Worm (Caenorhabditis elegans) whole organism, L1 larva: ENCODE data around the gene Y37A1A.2.

Source experiments
- C04F5.9 ChIP-seq: sonication (generic microtip); optimal IDR thresholded peaks from 2 replicates; lab custom pipeline; 2016; ENCODE audit warnings: missing genetic modification characterization, missing compliant biosample characterization
- F16B12.6 ChIP-seq: fragments of 150-350 bp; optimal IDR thresholded peaks from 2 replicates; lab custom pipeline; 2014; ENCODE audit warnings: missing biosample characterization, missing genetic modification characterization
- alr-1 ChIP-seq: fragments of 200-800 bp; sonication (Bioruptor generic); optimal IDR thresholded peaks from 2 replicates; lab custom pipeline; 2018; ENCODE audit warnings: borderline replicate concordance, mild to moderate bottlenecking, missing genetic modification characterization, missing compliant biosample characterization
- ama-1 ChIP-seq: fragments of 150-350 bp; optimal IDR thresholded peaks from 2 replicates; lab custom pipeline; 2014
- ceh-63 ChIP-seq: fragments of 200-800 bp; sonication (Bioruptor generic); optimal IDR thresholded peaks from 2 replicates; lab custom pipeline; 2018; ENCODE audit warnings: mild to moderate bottlenecking, missing genetic modification characterization, missing compliant biosample characterization
- ceh-8 ChIP-seq: fragments of 200-800 bp; sonication (Bioruptor generic); optimal IDR thresholded peaks from 2 replicates; lab custom pipeline; 2018; ENCODE audit warnings: mild to moderate bottlenecking, missing genetic modification characterization, moderate library complexity, missing compliant biosample characterization
- ceh-88 ChIP-seq: fragments of 200-800 bp; sonication (Bioruptor generic); IDR thresholded peaks from 2 replicates; pipeline ENCODE4 v1.3.6; 2022; ENCODE audit warnings: missing genetic modification characterization, missing compliant biosample characterization
- efl-3 ChIP-seq: fragments of 200-800 bp; sonication (Bioruptor generic); optimal IDR thresholded peaks from 2 replicates; lab custom pipeline; 2018; ENCODE audit warnings: mild to moderate bottlenecking, missing genetic modification characterization, missing compliant biosample characterization
- elt-2 ChIP-seq: sonication (generic microtip); optimal IDR thresholded peaks from 2 replicates; lab custom pipeline; 2016; ENCODE audit warnings: missing genetic modification characterization, mild to moderate bottlenecking, inconsistent platforms, missing compliant biosample characterization, missing genetic modification reagents
- elt-3 ChIP-seq, 6 experiments: fragments of 150-350 bp in 1 of 6; sonication (generic microtip); optimal IDR thresholded peaks; 2 replicates each; lab custom pipeline; 2017 to 2018; ENCODE audit warnings: missing biosample characterization in 6 of 6, missing genetic modification characterization in 6 of 6, inconsistent platforms in 1 of 6
- ets-5 ChIP-seq: fragments of 200-800 bp; sonication (Bioruptor generic); IDR thresholded peaks from 2 replicates; pipeline ENCODE4 v1.3.6; 2022; ENCODE audit warnings: missing genetic modification characterization, missing compliant biosample characterization
- fkh-10 ChIP-seq: sonication (generic microtip); optimal IDR thresholded peaks from 2 replicates; lab custom pipeline; 2017; ENCODE audit warnings: missing biosample characterization, missing genetic modification reagents, missing genetic modification characterization
- fkh-4 ChIP-seq: sonication (generic microtip); optimal IDR thresholded peaks from 2 replicates; lab custom pipeline; 2016; ENCODE audit warnings: missing compliant biosample characterization, missing genetic modification characterization, borderline replicate concordance
- fos-1 ChIP-seq: fragments of 150-350 bp; optimal IDR thresholded peaks from 2 replicates; lab custom pipeline; 2014; ENCODE audit warnings: missing biosample characterization, missing genetic modification characterization
- grh-1 ChIP-seq: fragments of 200-800 bp; sonication (Bioruptor generic); IDR thresholded peaks from 2 replicates; pipeline ENCODE4 v1.3.6; 2022; ENCODE audit warnings: missing genetic modification reagents, missing genetic modification characterization, missing compliant biosample characterization
- hlh-17 ChIP-seq: fragments of 200-800 bp; sonication (Bioruptor generic); optimal IDR thresholded peaks from 2 replicates; lab custom pipeline; 2018; ENCODE audit warnings: missing genetic modification characterization, mild to moderate bottlenecking, missing compliant biosample characterization, moderate library complexity, borderline replicate concordance
- hlh-4 ChIP-seq: sonication (generic microtip); optimal IDR thresholded peaks from 2 replicates; lab custom pipeline; 2016; ENCODE audit warnings: mild to moderate bottlenecking, missing genetic modification characterization, missing compliant biosample characterization
- hpl-2 ChIP-seq: fragments of 150-350 bp; optimal IDR thresholded peaks from 2 replicates; lab custom pipeline; 2014; ENCODE audit warnings: missing biosample characterization, missing genetic modification reagents, missing genetic modification characterization
- irx-1 ChIP-seq: sonication (generic microtip); optimal IDR thresholded peaks from 2 replicates; lab custom pipeline; 2016; ENCODE audit warnings: missing genetic modification characterization, missing compliant biosample characterization
- isw-1 ChIP-seq: fragments of 200-800 bp; sonication (Bioruptor generic); IDR thresholded peaks from 2 replicates; pipeline ENCODE4 v1.3.6; 2022; ENCODE audit warnings: missing genetic modification characterization, missing compliant biosample characterization
- lin-13 ChIP-seq: fragments of 150-350 bp; optimal IDR thresholded peaks from 2 replicates; lab custom pipeline; 2014; ENCODE audit warnings: missing biosample characterization, missing genetic modification reagents, missing genetic modification characterization
- lin-35 ChIP-seq, 2 experiments: fragments of 150-350 bp; optimal IDR thresholded peaks; 2 replicates each; lab custom pipeline; 2014; ENCODE audit warnings: missing biosample characterization in 2 of 2, missing genetic modification characterization in 2 of 2, missing genetic modification reagents in 2 of 2
- lin-39 ChIP-seq: fragments of 150-350 bp; optimal IDR thresholded peaks from 2 replicates; lab custom pipeline; 2014; ENCODE audit warnings: missing biosample characterization, missing genetic modification reagents, missing genetic modification characterization
- lir-3 ChIP-seq: sonication (generic microtip); optimal IDR thresholded peaks from 2 replicates; lab custom pipeline; 2016; ENCODE audit warnings: mild to moderate bottlenecking, missing genetic modification characterization, moderate library complexity, missing compliant biosample characterization; ENCODE audit not compliant: poor library complexity
- mdl-1 ChIP-seq, 2 experiments: fragments of 150-350 bp; optimal IDR thresholded peaks; 2 replicates each; lab custom pipeline; 2014 to 2017; ENCODE audit warnings: missing biosample characterization in 2 of 2, missing genetic modification characterization in 2 of 2, inconsistent platforms in 1 of 2
- nhr-12 ChIP-seq: sonication (generic microtip); optimal IDR thresholded peaks from 2 replicates; lab custom pipeline; 2017; ENCODE audit warnings: missing biosample characterization, missing genetic modification characterization
- nhr-19 ChIP-seq: fragments of 200-800 bp; sonication (Bioruptor generic); conservative IDR thresholded peaks from 2 replicates; pipeline ENCODE4 v1.3.6; 2022; ENCODE audit warnings: missing genetic modification characterization, missing compliant biosample characterization
- nhr-237 ChIP-seq: fragments of 150-350 bp; optimal IDR thresholded peaks from 2 replicates; lab custom pipeline; 2014; ENCODE audit warnings: missing biosample characterization, missing genetic modification characterization
- nhr-47 ChIP-seq: sonication (generic microtip); optimal IDR thresholded peaks from 2 replicates; lab custom pipeline; 2016; ENCODE audit warnings: mild to moderate bottlenecking, missing genetic modification characterization, moderate library complexity, missing compliant biosample characterization
- nhr-71 ChIP-seq: sonication (generic microtip); optimal IDR thresholded peaks from 2 replicates; lab custom pipeline; 2016; ENCODE audit warnings: mild to moderate bottlenecking, missing genetic modification characterization, moderate library complexity, missing compliant biosample characterization
- nhr-77 ChIP-seq: fragments of 150-350 bp; optimal IDR thresholded peaks from 2 replicates; lab custom pipeline; 2014; ENCODE audit warnings: missing biosample characterization, missing genetic modification characterization
- nhr-84 ChIP-seq: sonication (generic microtip); optimal IDR thresholded peaks from 2 replicates; lab custom pipeline; 2017; ENCODE audit warnings: missing biosample characterization, missing genetic modification characterization
- nhr-85 ChIP-seq: sonication (generic microtip); peaks from one replicate; lab custom pipeline; 2016; ENCODE audit warnings: missing genetic modification characterization, inconsistent platforms, missing compliant biosample characterization
- pqm-1 ChIP-seq: sonication (generic microtip); optimal IDR thresholded peaks from 3 replicates; lab custom pipeline; 2017; ENCODE audit warnings: missing biosample characterization, missing genetic modification characterization
- rnt-1 ChIP-seq: sonication (generic microtip); optimal IDR thresholded peaks from 2 replicates; lab custom pipeline; 2016; ENCODE audit warnings: mild to moderate bottlenecking, missing genetic modification characterization, moderate library complexity, missing compliant biosample characterization
- skn-1 ChIP-seq: fragments of 150-350 bp; optimal IDR thresholded peaks from 2 replicates; lab custom pipeline; 2014; ENCODE audit warnings: missing biosample characterization, missing genetic modification characterization
- snu-23 ChIP-seq: sonication (generic microtip); optimal IDR thresholded peaks from 2 replicates; lab custom pipeline; 2016; ENCODE audit warnings: missing genetic modification characterization, missing compliant biosample characterization
- sox-4 ChIP-seq: sonication (generic microtip); optimal IDR thresholded peaks from 2 replicates; lab custom pipeline; 2016; ENCODE audit warnings: missing genetic modification characterization, missing compliant biosample characterization
- sup-37 ChIP-seq: fragments of 200-800 bp; sonication (Bioruptor generic); optimal IDR thresholded peaks from 2 replicates; lab custom pipeline; 2018; ENCODE audit warnings: mild to moderate bottlenecking, missing genetic modification characterization, missing compliant biosample characterization
- tbx-2 ChIP-seq: sonication (generic microtip); optimal IDR thresholded peaks from 2 replicates; lab custom pipeline; 2016; ENCODE audit warnings: missing genetic modification characterization, missing compliant biosample characterization
- tlp-1 ChIP-seq: fragments of 150-350 bp; optimal IDR thresholded peaks from 2 replicates; lab custom pipeline; 2014; ENCODE audit warnings: missing biosample characterization, missing genetic modification characterization
- unc-130 ChIP-seq: fragments of 150-350 bp; optimal IDR thresholded peaks from 2 replicates; lab custom pipeline; 2017; ENCODE audit warnings: missing biosample characterization, missing genetic modification characterization, inconsistent platforms
- unc-86 ChIP-seq: sonication (generic microtip); optimal IDR thresholded peaks from 2 replicates; lab custom pipeline; 2016; ENCODE audit warnings: missing genetic modification characterization, missing compliant biosample characterization
- vab-15 ChIP-seq: sonication (generic microtip); optimal IDR thresholded peaks from 2 replicates; lab custom pipeline; 2017; ENCODE audit warnings: missing genotype, mild to moderate bottlenecking, missing genetic modification characterization, missing compliant biosample characterization
- xbp-1 ChIP-seq: sonication (generic microtip); optimal IDR thresholded peaks from 2 replicates; lab custom pipeline; 2016; ENCODE audit warnings: missing genetic modification characterization, missing compliant biosample characterization
- zag-1 ChIP-seq: fragments of 150-350 bp; optimal IDR thresholded peaks from 2 replicates; lab custom pipeline; 2014; ENCODE audit warnings: missing biosample characterization, missing genetic modification characterization

Y37A1A.2 gene

DNA sequence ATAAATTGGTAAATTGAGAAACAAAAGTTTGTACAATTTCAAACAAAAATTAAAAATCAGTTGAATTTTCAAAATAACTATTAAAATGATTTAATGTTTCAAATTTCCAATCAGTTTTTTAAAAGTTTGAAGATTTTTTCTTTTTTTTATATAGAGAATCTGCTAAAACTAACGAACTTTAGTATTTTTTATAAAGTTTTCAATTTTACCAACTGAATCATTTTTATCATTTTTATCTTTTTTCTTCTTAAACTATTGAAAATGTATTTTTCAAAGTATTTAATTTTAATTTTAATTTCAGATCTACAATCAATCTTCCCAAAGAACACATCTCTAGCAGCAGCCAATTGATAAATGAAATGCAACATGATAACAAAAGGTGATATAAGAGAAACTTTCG lies 21.3 kb upstream of the Y37A1A.2 start, which contains the start of gene Y37A1A.4:
Gene Y37A1A.4 (plus strand): TSS at position 301 of the 400 bp plus-strand sequence.
- no peak for TF ChIP-seq vab-15 (tag; lab: Kevin White, UChicago)
- no peak for TF ChIP-seq hlh-4
- TF ChIP-seq tbx-2 (tag; lab: Kevin White, UChicago): no peak
- TF ChIP-seq ets-5: no peak
- no peak for TF ChIP-seq hlh-17 (GFP tag; lab: Kevin White, UChicago)
- TF ChIP-seq lin-13: no peak
- TF ChIP-seq unc-86 (tag; lab: Kevin White, UChicago): no peak
- no peak for TF ChIP-seq mdl-1 (tag; optimal IDR thresholded peaks at IDR 0.05; lab: Kevin White, UChicago)
- TF ChIP-seq skn-1 (tag; lab: Kevin White, UChicago): no peak
- no peak for TF ChIP-seq fos-1 (tag; lab: Kevin White, UChicago)
- TF ChIP-seq, all 84 proteins: peak for 0

ce11 chrIV:13927641-13928040 lies 14.8 kb upstream of the Y37A1A.2 start:
- TF ChIP-seq lin-39 (tag; lab: Kevin White, UChicago) (no peak), ceh-63 (no peak), nhr-77 (tag; lab: Kevin White, UChicago) (no peak), fos-1 (tag; lab: Kevin White, UChicago) (no peak), ceh-88 (GFP tag; lab: Robert Waterston, UW) (no peak), isw-1 (GFP tag; lab: Robert Waterston, UW) (no peak), nhr-84 (tag; lab: Kevin White, UChicago) (no peak), fkh-4 (tag; lab: Kevin White, UChicago) (no peak), pqm-1 (tag; lab: Kevin White, UChicago) (no peak)

ce11 chrIV:13922289-13922688 lies 9.5 kb upstream of the Y37A1A.2 start:
- 0 out of 2 replicates have a peak, but pooled peaks have one; percentile 25 for TF ChIP-seq grh-1

DNA sequence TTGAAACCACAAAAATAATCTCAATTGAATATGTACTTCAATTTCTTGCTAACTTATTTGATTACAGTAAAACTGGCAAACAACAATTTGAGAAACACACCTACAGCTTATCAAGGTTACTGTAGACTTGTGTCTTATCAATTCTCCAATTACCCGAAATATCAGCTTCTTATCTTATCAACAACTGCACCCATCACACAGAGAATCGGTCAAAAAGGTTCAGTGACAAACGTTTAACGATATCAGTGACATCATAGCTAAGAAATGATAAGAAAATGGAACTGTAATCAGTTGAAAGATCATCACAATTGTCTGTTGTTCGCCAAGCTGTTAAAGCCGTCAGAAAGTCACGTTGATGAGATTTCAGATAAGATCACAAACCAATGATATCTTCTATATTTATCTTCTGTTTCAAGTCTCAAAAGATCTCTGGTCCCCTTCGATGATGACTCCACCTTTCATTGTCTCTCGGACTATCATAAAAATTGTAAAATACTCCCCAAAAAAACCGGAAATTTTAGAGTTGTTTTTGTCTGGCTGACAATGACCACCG lies 6.5 kb upstream of the Y37A1A.2 start:
- TF ChIP-seq nhr-12 (tag; lab: Kevin White, UChicago): no peak
- no peak for TF ChIP-seq nhr-84 (tag; lab: Kevin White, UChicago)
- no peak for TF ChIP-seq snu-23 (GFP tag; lab: Kevin White, UChicago)
- TF ChIP-seq nhr-237: no peak
- TF ChIP-seq fkh-4 (tag; lab: Kevin White, UChicago): no peak
- no peak for TF ChIP-seq alr-1 (tag; lab: Kevin White, UChicago)
- TF ChIP-seq ceh-63: no peak
- no peak for TF ChIP-seq vab-15 (tag; lab: Kevin White, UChicago)
- TF ChIP-seq nhr-71 (tag; lab: Kevin White, UChicago): peak; percentile 77
- TF ChIP-seq tlp-1: peak; percentile 90
- peak; percentile 100 for TF ChIP-seq elt-2
- peak in 1 of 2 experiments; percentile 75 for TF ChIP-seq lin-35 (GFP tag; optimal IDR thresholded peaks at IDR 0.05; lab: Kevin White, UChicago)
- TF ChIP-seq nhr-85 (tag; lab: Kevin White, UChicago): peak; percentile 83
- no peak for TF ChIP-seq fkh-10 (GFP tag; lab: Kevin White, UChicago)
- TF ChIP-seq nhr-77 (tag; lab: Kevin White, UChicago): peak; percentile 14
- TF ChIP-seq nhr-47: no peak
- TF ChIP-seq F16B12.6 (tag; lab: Kevin White, UChicago): no peak
- no peak for TF ChIP-seq ceh-8 (GFP tag; lab: Kevin White, UChicago)
- no peak for TF ChIP-seq lir-3
- no peak for TF ChIP-seq unc-130 (tag; lab: Kevin White, UChicago)
- peak; percentile 63 for TF ChIP-seq nhr-19
- peak; percentile 97 to 100 (median 99) for TF ChIP-seq elt-3 (tag; optimal IDR thresholded peaks at IDR 0.05; lab: Kevin White, UChicago)
- TF ChIP-seq sup-37 (GFP tag; lab: Kevin White, UChicago): no peak
- TF ChIP-seq C04F5.9 (tag; lab: Kevin White, UChicago): no peak
- TF ChIP-seq hpl-2: no peak
- TF ChIP-seq irx-1 (tag; lab: Kevin White, UChicago): no peak
- TF ChIP-seq mdl-1 (tag; optimal IDR thresholded peaks at IDR 0.05; lab: Kevin White, UChicago): peak in 1 of 2 experiments; percentile 37
- no peak for TF ChIP-seq ama-1 (lab: Kevin White, UChicago)
- TF ChIP-seq grh-1: no peak
- no peak for TF ChIP-seq lin-39 (tag; lab: Kevin White, UChicago)
- no peak for TF ChIP-seq rnt-1 (tag; lab: Kevin White, UChicago)
- TF ChIP-seq efl-3 (GFP tag; lab: Kevin White, UChicago): no peak
- no peak for TF ChIP-seq zag-1 (tag; lab: Kevin White, UChicago)
- TF ChIP-seq xbp-1: no peak
- no peak for TF ChIP-seq sox-4 (tag; lab: Kevin White, UChicago)
